Worm (Caenorhabditis elegans): Measurements from ENCODE around the gene mrps-18C.

ce11 chrIII:4924134-4924533 lies 11.2 kb upstream of the mrps-18C start:
- no peak for TF ChIP-seq nfya-1 (tag; optimal IDR thresholded peaks at IDR 0.05)
- no peak for TF ChIP-seq ama-1 (optimal IDR thresholded peaks at IDR 0.05)
- no peak for TF ChIP-seq dve-1 (tag; optimal IDR thresholded peaks at IDR 0.05)
- no peak for TF ChIP-seq ceh-22 (tag; optimal IDR thresholded peaks at IDR 0.05)
- no peak for TF ChIP-seq nhr-11 (tag; optimal IDR thresholded peaks at IDR 0.05)
- no peak for TF ChIP-seq mec-3 (tag; optimal IDR thresholded peaks at IDR 0.05; ENCODE audit: borderline replicate concordance)
- no peak for TF ChIP-seq unc-42 (tag; optimal IDR thresholded peaks at IDR 0.05)
- no peak for TF ChIP-seq unc-3 (GFP tag; conservative IDR thresholded peaks at IDR 0.05)
- TF ChIP-seq unc-3 (tag; optimal IDR thresholded peaks at IDR 0.05) = no peak
- TF ChIP-seq ceh-34 (tag; optimal IDR thresholded peaks at IDR 0.05) = no peak
- TF ChIP-seq fkh-10 (GFP tag; optimal IDR thresholded peaks at IDR 0.05) = no peak
- TF ChIP-seq gmeb-2 (tag; optimal IDR thresholded peaks at IDR 0.05) = no peak
- no peak for TF ChIP-seq elt-2 (tag; optimal IDR thresholded peaks at IDR 0.05)
- no peak for TF ChIP-seq T23F11.4 (GFP tag; optimal IDR thresholded peaks at IDR 0.05)
